Fruit fly (Drosophila melanogaster) whole organism, embryonic: ENCODE results near the gene TBC1D16.

Experiments used
- Antp ChIP-seq: fragments of 200-800 bp; sonication (Bioruptor generic); optimal IDR thresholded peaks from 3 replicates; lab custom pipeline; 2016; ENCODE audit warnings: missing biosample characterization, missing genetic modification characterization
- B-H2 ChIP-seq: fragments of 200-800 bp; sonication (Bioruptor generic); optimal IDR thresholded peaks from 2 replicates; lab custom pipeline; 2018; ENCODE audit warnings: missing biosample characterization, mild to moderate bottlenecking, missing genetic modification characterization
- C15 ChIP-seq: fragments of 200-800 bp; sonication (Bioruptor generic); IDR thresholded peaks from 3 replicates; pipeline ENCODE4 v1.3.6; 2022; ENCODE audit warnings: missing biosample characterization, missing genetic modification characterization
- CG10979 ChIP-seq: fragments of 200-800 bp; sonication (Bioruptor generic); optimal IDR thresholded peaks from 2 replicates; lab custom pipeline; 2018; ENCODE audit warnings: missing biosample characterization, mild to moderate bottlenecking, missing genetic modification characterization, moderate library complexity
- CG11398 ChIP-seq: fragments of 200-800 bp; sonication (Bioruptor generic); optimal IDR thresholded peaks from 2 replicates; lab custom pipeline; 2016; ENCODE audit warnings: missing biosample characterization, missing genetic modification characterization
- CG14050 ChIP-seq: fragments of 200-800 bp; sonication (Bioruptor generic); IDR thresholded peaks from 3 replicates; pipeline ENCODE4 v1.3.6; 2022; ENCODE audit warnings: missing biosample characterization, missing genetic modification characterization
- CG14710 ChIP-seq: fragments of 200-800 bp; sonication (Bioruptor generic); optimal IDR thresholded peaks from 3 replicates; lab custom pipeline; 2019; ENCODE audit warnings: missing biosample characterization, mild to moderate bottlenecking, missing genetic modification characterization, moderate library complexity
- CG17385 ChIP-seq: fragments of 200-800 bp; sonication (Bioruptor generic); optimal IDR thresholded peaks from 3 replicates; lab custom pipeline; 2018; ENCODE audit warnings: missing biosample characterization, mild to moderate bottlenecking, missing genetic modification characterization
- CG18599 ChIP-seq: fragments of 200-800 bp; sonication (Bioruptor generic); optimal IDR thresholded peaks from 3 replicates; lab custom pipeline; 2017; ENCODE audit warnings: missing biosample characterization, missing genetic modification characterization, mild to moderate bottlenecking, moderate library complexity, missing genetic modification reagents
- CG31441 ChIP-seq: fragments of 200-800 bp; sonication (Bioruptor generic); IDR thresholded peaks from 2 replicates; pipeline ENCODE4 v1.3.6; 2022; ENCODE audit warnings: missing biosample characterization, missing genetic modification characterization
- CG33213 ChIP-seq: fragments of 200-800 bp; sonication (Bioruptor generic); optimal IDR thresholded peaks from 3 replicates; lab custom pipeline; 2016; ENCODE audit warnings: missing biosample characterization, missing genetic modification characterization
- CG3838 ChIP-seq: fragments of 200-800 bp; sonication (Bioruptor generic); optimal IDR thresholded peaks from 3 replicates; lab custom pipeline; 2016; ENCODE audit warnings: missing biosample characterization, missing genetic modification characterization
- CG6683 ChIP-seq: fragments of 200-800 bp; sonication (Bioruptor generic); optimal IDR thresholded peaks from 2 replicates; lab custom pipeline; 2017; ENCODE audit warnings: missing biosample characterization, mild to moderate bottlenecking, missing genetic modification characterization, missing genetic modification reagents
- CG6791 ChIP-seq: fragments of 200-800 bp; sonication (Bioruptor generic); IDR thresholded peaks from 3 replicates; pipeline ENCODE4 v1.3.6; 2022; ENCODE audit warnings: missing biosample characterization, missing genetic modification characterization; ENCODE audit not compliant: partially characterized antibody
- CG7928 ChIP-seq: fragments of 200-800 bp; sonication (Bioruptor generic); optimal IDR thresholded peaks from 2 replicates; lab custom pipeline; 2017; ENCODE audit warnings: missing biosample characterization, mild to moderate bottlenecking, missing genetic modification characterization
- CG9817 ChIP-seq: fragments of 200-800 bp; sonication (Bioruptor generic); optimal IDR thresholded peaks from 2 replicates; lab custom pipeline; 2018; ENCODE audit warnings: missing biosample characterization, mild to moderate bottlenecking, missing genetic modification characterization, moderate library complexity
- CTCF ChIP-seq: fragments of 200-800 bp; sonication (Bioruptor generic); optimal IDR thresholded peaks from 2 replicates; lab custom pipeline; 2017; ENCODE audit warnings: missing biosample characterization, mild to moderate bottlenecking, missing genetic modification characterization, moderate library complexity
- Camta ChIP-seq: fragments of 200-800 bp; sonication (Bioruptor generic); optimal IDR thresholded peaks from 2 replicates; lab custom pipeline; 2016; ENCODE audit warnings: missing biosample characterization, missing genetic modification characterization
- Dll ChIP-seq: fragments of 200-800 bp; sonication (Bioruptor generic); IDR thresholded peaks from 4 replicates; pipeline ENCODE4 v1.3.6; 2022; ENCODE audit warnings: missing biosample characterization, missing genetic modification characterization; ENCODE audit not compliant: partially characterized antibody
- Dp ChIP-seq: fragments of 200-800 bp; sonication (Bioruptor generic); optimal IDR thresholded peaks from 2 replicates; lab custom pipeline; 2018; ENCODE audit warnings: missing biosample characterization, mild to moderate bottlenecking, missing genetic modification characterization, moderate library complexity
- E2f1 ChIP-seq: fragments of 200-800 bp; sonication (Bioruptor generic); IDR thresholded peaks from 2 replicates; pipeline ENCODE4 v1.3.6; 2022; ENCODE audit warnings: missing biosample characterization, missing genetic modification characterization
- Eip74EF ChIP-seq, 2 experiments: fragments of 200-800 bp in 1 of 2; fragments of >200 bp in 1 of 2; sonication (Bioruptor generic) in 1 of 2; optimal IDR thresholded peaks; 2 replicates each; lab custom pipeline; 2017 to 2019; ENCODE audit warnings: missing biosample characterization in 2 of 2, missing genetic modification characterization in 2 of 2, mild to moderate bottlenecking in 1 of 2, moderate library complexity in 1 of 2
- Elba2 ChIP-seq: fragments of 200-800 bp; sonication (Bioruptor generic); optimal IDR thresholded peaks from 3 replicates; lab custom pipeline; 2016; ENCODE audit warnings: missing biosample characterization, missing genetic modification characterization
- Fer1 ChIP-seq: fragments of 200-800 bp; sonication (Bioruptor generic); optimal IDR thresholded peaks from 2 replicates; lab custom pipeline; 2017; ENCODE audit warnings: missing biosample characterization, mild to moderate bottlenecking, missing genetic modification characterization
- H2.0 ChIP-seq: fragments of 200-800 bp; sonication (Bioruptor generic); IDR thresholded peaks from 2 replicates; pipeline ENCODE4 v1.3.6; 2022; ENCODE audit warnings: missing biosample characterization, missing genetic modification characterization
- HLH3B ChIP-seq: fragments of 200-800 bp; sonication (Bioruptor generic); IDR thresholded peaks from 2 replicates; pipeline ENCODE4 v1.3.6; 2022; ENCODE audit warnings: missing biosample characterization, missing genetic modification characterization
- HmgZ ChIP-seq: fragments of 200-800 bp; sonication (Bioruptor generic); optimal IDR thresholded peaks from 2 replicates; lab custom pipeline; 2018; ENCODE audit warnings: missing biosample characterization, mild to moderate bottlenecking, missing genetic modification characterization
- Hsf ChIP-seq: fragments of 200-800 bp; sonication (Bioruptor generic); optimal IDR thresholded peaks from 3 replicates; lab custom pipeline; 2016; ENCODE audit warnings: missing biosample characterization, missing genetic modification characterization
- Jarid2 ChIP-seq: fragments of 200-800 bp; sonication (Bioruptor generic); optimal IDR thresholded peaks from 3 replicates; lab custom pipeline; 2017; ENCODE audit warnings: mild to moderate bottlenecking, missing biosample characterization, missing genetic modification reagents, missing genetic modification characterization
- Mrtf ChIP-seq: fragments of 200-800 bp; sonication (Bioruptor generic); IDR thresholded peaks from 3 replicates; pipeline ENCODE4 v1.3.6; 2022; ENCODE audit warnings: missing biosample characterization, missing genetic modification characterization
- Poxn ChIP-seq: fragments of 200-800 bp; sonication (Bioruptor generic); IDR thresholded peaks from 2 replicates; pipeline ENCODE4 v1.3.6; 2022; ENCODE audit warnings: missing biosample characterization, missing genetic modification characterization
- Rfx ChIP-seq: fragments of 200-800 bp; sonication (Bioruptor generic); IDR thresholded peaks from 2 replicates; pipeline ENCODE4 v1.3.6; 2022; ENCODE audit warnings: missing biosample characterization, missing genetic modification characterization
- Rx ChIP-seq: fragments of 200-800 bp; sonication (Bioruptor generic); IDR thresholded peaks from 2 replicates; pipeline ENCODE4 v1.3.6; 2022; ENCODE audit warnings: missing biosample characterization, missing genetic modification characterization
- Side ChIP-seq: fragments of 200-800 bp; sonication (Bioruptor generic); optimal IDR thresholded peaks from 2 replicates; lab custom pipeline; 2016; ENCODE audit warnings: missing biosample characterization, missing genetic modification characterization
- Sin3A ChIP-seq: fragments of >200 bp; optimal IDR thresholded peaks from 2 replicates; lab custom pipeline; 2018
- Sry-δ ChIP-seq: fragments of 200-800 bp; sonication (Bioruptor generic); optimal IDR thresholded peaks from 2 replicates; lab custom pipeline; 2016; ENCODE audit warnings: missing biosample characterization, missing genetic modification characterization
- Ssrp ChIP-seq: fragments of 200-800 bp; sonication (Bioruptor generic); optimal IDR thresholded peaks from 2 replicates; lab custom pipeline; 2018; ENCODE audit warnings: missing biosample characterization, mild to moderate bottlenecking, missing genetic modification characterization, moderate library complexity
- Stat92E ChIP-seq, 3 experiments: fragments of >200 bp in 2 of 3; fragments of 200-800 bp in 1 of 3; sonication (Bioruptor generic) in 1 of 3; optimal IDR thresholded peaks; 2 replicates each; lab custom pipeline; 2017 to 2019; ENCODE audit warnings: missing biosample characterization in 3 of 3, missing genetic modification characterization in 3 of 3, mild to moderate bottlenecking in 1 of 3, moderate library complexity in 1 of 3
- Xbp1 ChIP-seq: fragments of 200-800 bp; sonication (Bioruptor generic); optimal IDR thresholded peaks from 3 replicates; lab custom pipeline; 2016; ENCODE audit warnings: missing biosample characterization, mild to moderate bottlenecking, missing genetic modification characterization
- ci ChIP-seq: fragments of 200-800 bp; sonication (Bioruptor generic); IDR thresholded peaks from 3 replicates; pipeline ENCODE4 v1.3.6; 2022; ENCODE audit warnings: missing biosample characterization, missing genetic modification characterization
- crc ChIP-seq: fragments of 200-800 bp; sonication (Bioruptor generic); optimal IDR thresholded peaks from 2 replicates; lab custom pipeline; 2016; ENCODE audit warnings: missing biosample characterization, missing genetic modification characterization
- en ChIP-seq: fragments of 200-800 bp; sonication (Bioruptor generic); optimal IDR thresholded peaks from 2 replicates; lab custom pipeline; 2016; ENCODE audit warnings: missing biosample characterization, missing genetic modification characterization
- rib ChIP-seq: fragments of 200-800 bp; sonication (Bioruptor generic); IDR thresholded peaks from 2 replicates; pipeline ENCODE4 v1.3.6; 2022; ENCODE audit warnings: missing biosample characterization, missing genetic modification characterization
- sc ChIP-seq, 3 experiments: fragments of >200 bp in 2 of 3; fragments of 200-800 bp in 1 of 3; sonication (Bioruptor generic) in 1 of 3; optimal IDR thresholded peaks; 2 replicates in 2 of 3; 3 replicates in 1 of 3; lab custom pipeline; 2017; ENCODE audit warnings: mild to moderate bottlenecking in 1 of 3, missing biosample characterization in 1 of 3, missing genetic modification characterization in 1 of 3, missing genetic modification reagents in 1 of 3
- schlank ChIP-seq: fragments of 200-800 bp; sonication (Bioruptor generic); optimal IDR thresholded peaks from 2 replicates; lab custom pipeline; 2018; ENCODE audit warnings: missing biosample characterization, mild to moderate bottlenecking, missing genetic modification characterization
- sens-2 ChIP-seq: fragments of 200-800 bp; sonication (Bioruptor generic); IDR thresholded peaks from 2 replicates; pipeline ENCODE4 v1.3.6; 2022; ENCODE audit warnings: missing biosample characterization, missing genetic modification characterization
- ssp ChIP-seq: fragments of 200-800 bp; sonication (Bioruptor generic); IDR thresholded peaks from 2 replicates; pipeline ENCODE4 v1.3.6; 2022; ENCODE audit warnings: missing biosample characterization, missing genetic modification characterization
- tio ChIP-seq: fragments of 200-800 bp; sonication (Bioruptor generic); optimal IDR thresholded peaks from 2 replicates; lab custom pipeline; 2017; ENCODE audit warnings: missing biosample characterization, missing genetic modification characterization, inconsistent platforms
- tx ChIP-seq: fragments of 200-800 bp; sonication (Bioruptor generic); optimal IDR thresholded peaks from 2 replicates; lab custom pipeline; 2016; ENCODE audit warnings: missing biosample characterization, missing genetic modification characterization
- z ChIP-seq: fragments of 200-800 bp; sonication (Bioruptor generic); IDR thresholded peaks from 3 replicates; pipeline ENCODE4 v1.3.6; 2022; ENCODE audit warnings: missing biosample characterization, missing genetic modification characterization
- zfh1 ChIP-seq: fragments of 200-800 bp; sonication (Bioruptor generic); IDR thresholded peaks from 3 replicates; pipeline ENCODE4 v1.3.6; 2022; ENCODE audit warnings: missing biosample characterization, missing genetic modification characterization
- zfh2 ChIP-seq: fragments of 200-800 bp; sonication (Bioruptor generic); optimal IDR thresholded peaks from 2 replicates; lab custom pipeline; 2016; ENCODE audit warnings: missing biosample characterization, missing genetic modification characterization

The TBC1D16 gene

dm6 chr2L:10437317-10437716 lies 1.9 kb upstream of the TBC1D16 start, which contains the start of gene STUB1 (continued):
- TF ChIP-seq E2f1 (GFP tag; lab: Robert Waterston, UW), result no peak
- TF ChIP-seq Sin3A (lab: Kevin White, UChicago), result peak; percentile 7
- no peak for TF ChIP-seq CG10979 (tag; lab: Kevin White, UChicago)
- peak; percentile 89 for TF ChIP-seq Sry-δ (GFP tag; lab: Kevin White, UChicago)
- TF ChIP-seq Xbp1 (GFP tag; lab: Kevin White, UChicago), result peak; percentile 16
- no peak for TF ChIP-seq CG7928 (GFP tag; lab: Kevin White, UChicago)
- no peak for TF ChIP-seq CG18599
- TF ChIP-seq H2.0 (GFP tag; lab: Robert Waterston, UW), result no peak
- no peak for TF ChIP-seq CG3838 (GFP tag; lab: Kevin White, UChicago)
- TF ChIP-seq Hsf (GFP tag; lab: Kevin White, UChicago), result no peak
- TF ChIP-seq CG11398 (GFP tag; lab: Kevin White, UChicago), result no peak
- no peak; the same call in 2 of the 3 replicates for TF ChIP-seq ci (GFP tag; lab: Robert Waterston, UW)
- TF ChIP-seq ssp (GFP tag; lab: Robert Waterston, UW), result 0 out of 2 replicates have a peak, but pooled peaks have one; percentile 18
- TF ChIP-seq CG9817 (tag; lab: Kevin White, UChicago), result no peak
- TF ChIP-seq sens-2, result no peak
- peak; percentile 95 for TF ChIP-seq Dll (GFP tag; lab: Robert Waterston, UW)
- TF ChIP-seq CG31441, result no peak
- TF ChIP-seq Ssrp, result no peak
- no peak for TF ChIP-seq CG33213
- no peak for TF ChIP-seq tx (GFP tag; lab: Kevin White, UChicago)
- no peak for TF ChIP-seq C15 (GFP tag; lab: Robert Waterston, UW)
- TF ChIP-seq zfh1, result no peak
- TF ChIP-seq CG14050 (GFP tag; lab: Robert Waterston, UW), result no peak
- TF ChIP-seq tio (GFP tag; lab: Kevin White, UChicago), result no peak
- TF ChIP-seq Fer1 (GFP tag; lab: Kevin White, UChicago), result peak; percentile 26
- TF ChIP-seq Antp (GFP tag; lab: Kevin White, UChicago), result peak; percentile 55
- no peak for TF ChIP-seq schlank
- no peak for TF ChIP-seq Stat92E (GFP tag; optimal IDR thresholded peaks at IDR 0.05; lab: Kevin White, UChicago)
- no peak for TF ChIP-seq Poxn (GFP tag; lab: Robert Waterston, UW)
- TF ChIP-seq Eip74EF (GFP tag; optimal IDR thresholded peaks at IDR 0.05; lab: Kevin White, UChicago), result no peak
- TF ChIP-seq Rfx (GFP tag; lab: Robert Waterston, UW), result peak; percentile 61
- TF ChIP-seq CG14710 (tag; lab: Kevin White, UChicago), result no peak
- no peak for TF ChIP-seq CG6683 (GFP tag; lab: Kevin White, UChicago)
- no peak for TF ChIP-seq Elba2 (GFP tag; lab: Kevin White, UChicago)
- peak; percentile 52 for TF ChIP-seq B-H2 (GFP tag; lab: Kevin White, UChicago)
- no peak for TF ChIP-seq Rx (GFP tag; lab: Robert Waterston, UW)
- TF ChIP-seq sc (optimal IDR thresholded peaks at IDR 0.05; lab: Kevin White, UChicago), result no peak
- no peak for TF ChIP-seq sc (GFP tag; optimal IDR thresholded peaks at IDR 0.05; lab: Kevin White, UChicago)
- no peak for TF ChIP-seq crc (GFP tag; lab: Kevin White, UChicago)
- peak; percentile 77 for TF ChIP-seq HmgZ
- TF ChIP-seq Camta, result no peak
- TF ChIP-seq rib (GFP tag; lab: Robert Waterston, UW), result peak; percentile 42; the same call in 1 of the 2 replicates
- no peak for TF ChIP-seq CTCF (GFP tag; lab: Kevin White, UChicago)
- TF ChIP-seq Side, result peak; percentile 4
- TF ChIP-seq z, result no peak
- TF ChIP-seq CG6791 (GFP tag; lab: Robert Waterston, UW), result peak; percentile 99
- TF ChIP-seq Mrtf (GFP tag; lab: Robert Waterston, UW), result no peak
- TF ChIP-seq CG17385 (GFP tag; lab: Kevin White, UChicago), result no peak
- TF ChIP-seq Dp (GFP tag; lab: Kevin White, UChicago), result peak; percentile 81
- TF ChIP-seq HLH3B, result no peak
- no peak for TF ChIP-seq en (GFP tag; lab: Kevin White, UChicago)
- no peak for TF ChIP-seq Jarid2 (GFP tag; lab: Kevin White, UChicago)
- peak; percentile 57 for TF ChIP-seq zfh2 (GFP tag; lab: Kevin White, UChicago)
